Fruit fly (Drosophila melanogaster) whole organism, pupa: ENCODE results near the gene Deaf1.

Experiments
- CG10348 ChIP-seq: fragments of 200-800 bp; sonication (Bioruptor generic); IDR thresholded peaks from 2 replicates; pipeline ENCODE4 v1.3.6; 2022; ENCODE audit warnings: missing biosample characterization, missing genetic modification characterization
- CG12605 ChIP-seq: fragments of 200-800 bp; sonication (Bioruptor generic); IDR thresholded peaks from 2 replicates; pipeline ENCODE4 v1.3.6; 2022; ENCODE audit warnings: missing biosample characterization, missing genetic modification characterization
- CG13204 ChIP-seq: fragments of 200-800 bp; sonication (Bioruptor generic); optimal IDR thresholded peaks from 2 replicates; lab custom pipeline; 2018; ENCODE audit warnings: missing biosample characterization, mild to moderate bottlenecking, missing genetic modification characterization, moderate library complexity
- CG14655 ChIP-seq: fragments of 200-800 bp; sonication (Bioruptor generic); optimal IDR thresholded peaks from 3 replicates; lab custom pipeline; 2017; ENCODE audit warnings: mild to moderate bottlenecking, missing biosample characterization, missing genetic modification reagents, missing genetic modification characterization
- CG15710 ChIP-seq: fragments of 200-800 bp; sonication (Bioruptor generic); optimal IDR thresholded peaks from 2 replicates; lab custom pipeline; 2018; ENCODE audit warnings: missing biosample characterization, mild to moderate bottlenecking, missing genetic modification characterization, moderate library complexity
- CG17806 ChIP-seq: fragments of 200-800 bp; sonication (Bioruptor generic); optimal IDR thresholded peaks from 2 replicates; lab custom pipeline; 2018; ENCODE audit warnings: missing biosample characterization, mild to moderate bottlenecking, missing genetic modification characterization, moderate library complexity
- CG32121 ChIP-seq: fragments of 200-800 bp; sonication (Bioruptor generic); IDR thresholded peaks from 2 replicates; pipeline ENCODE4 v1.3.6; 2022; ENCODE audit warnings: missing biosample characterization, missing genetic modification characterization
- CG34367 ChIP-seq: fragments of 200-800 bp; sonication (Bioruptor generic); optimal IDR thresholded peaks from 2 replicates; lab custom pipeline; 2018; ENCODE audit warnings: missing biosample characterization, mild to moderate bottlenecking, missing genetic modification characterization
- CG4496 ChIP-seq: fragments of 200-800 bp; sonication (Bioruptor generic); IDR thresholded peaks from 3 replicates; pipeline ENCODE4 v1.3.6; 2022; ENCODE audit warnings: missing biosample characterization, missing genetic modification characterization
- CG8159 ChIP-seq: fragments of 200-800 bp; sonication (Bioruptor generic); optimal IDR thresholded peaks from 3 replicates; lab custom pipeline; 2018; ENCODE audit warnings: missing biosample characterization, mild to moderate bottlenecking, missing genetic modification characterization, moderate library complexity
- CG8301 ChIP-seq: fragments of 200-800 bp; sonication (Bioruptor generic); optimal IDR thresholded peaks from 2 replicates; lab custom pipeline; 2018; ENCODE audit warnings: missing biosample characterization, mild to moderate bottlenecking, missing genetic modification characterization
- CG9948 ChIP-seq: fragments of 200-800 bp; sonication (Bioruptor generic); optimal IDR thresholded peaks from 2 replicates; lab custom pipeline; 2018; ENCODE audit warnings: missing biosample characterization, mild to moderate bottlenecking, missing genetic modification characterization, moderate library complexity
- D1 ChIP-seq: fragments of 200-800 bp; sonication (Bioruptor generic); optimal IDR thresholded peaks from 2 replicates; lab custom pipeline; 2018; ENCODE audit warnings: missing biosample characterization, mild to moderate bottlenecking, missing genetic modification characterization, moderate library complexity
- EcR ChIP-seq: fragments of 200-800 bp; sonication (Bioruptor generic); optimal IDR thresholded peaks from 3 replicates; lab custom pipeline; 2019; ENCODE audit warnings: missing biosample characterization, missing genetic modification characterization, mild to moderate bottlenecking, moderate library complexity, missing genetic modification reagents
- Ets98B ChIP-seq: fragments of 200-800 bp; sonication (Bioruptor generic); IDR thresholded peaks from 2 replicates; pipeline ENCODE4 v1.3.6; 2022; ENCODE audit warnings: missing biosample characterization, missing genetic modification characterization
- Pif1A ChIP-seq: fragments of 200-800 bp; sonication (Bioruptor generic); optimal IDR thresholded peaks from 3 replicates; lab custom pipeline; 2016; ENCODE audit warnings: missing biosample characterization, missing genetic modification characterization
- Pif1B ChIP-seq: fragments of 200-800 bp; sonication (Bioruptor generic); optimal IDR thresholded peaks from 3 replicates; lab custom pipeline; 2016; ENCODE audit warnings: missing biosample characterization, missing genetic modification characterization
- Snoo ChIP-seq: fragments of 200-800 bp; sonication (Bioruptor generic); optimal IDR thresholded peaks from 3 replicates; lab custom pipeline; 2017; ENCODE audit warnings: missing biosample characterization, mild to moderate bottlenecking, missing genetic modification characterization, inconsistent platforms
- fd96Ca ChIP-seq: fragments of 200-800 bp; sonication (Bioruptor generic); IDR thresholded peaks from 3 replicates; pipeline ENCODE4 v1.3.6; 2022; ENCODE audit warnings: missing biosample characterization, missing genetic modification characterization
- gl ChIP-seq: fragments of 200-800 bp; sonication (Bioruptor generic); optimal IDR thresholded peaks from 2 replicates; lab custom pipeline; 2018; ENCODE audit warnings: missing biosample characterization, mild to moderate bottlenecking, missing genetic modification characterization
- rn ChIP-seq: fragments of 200-800 bp; sonication (Bioruptor generic); IDR thresholded peaks from 2 replicates; pipeline ENCODE4 v1.3.6; 2022; ENCODE audit warnings: missing biosample characterization, missing genetic modification characterization

The Deaf1 gene

DNA sequence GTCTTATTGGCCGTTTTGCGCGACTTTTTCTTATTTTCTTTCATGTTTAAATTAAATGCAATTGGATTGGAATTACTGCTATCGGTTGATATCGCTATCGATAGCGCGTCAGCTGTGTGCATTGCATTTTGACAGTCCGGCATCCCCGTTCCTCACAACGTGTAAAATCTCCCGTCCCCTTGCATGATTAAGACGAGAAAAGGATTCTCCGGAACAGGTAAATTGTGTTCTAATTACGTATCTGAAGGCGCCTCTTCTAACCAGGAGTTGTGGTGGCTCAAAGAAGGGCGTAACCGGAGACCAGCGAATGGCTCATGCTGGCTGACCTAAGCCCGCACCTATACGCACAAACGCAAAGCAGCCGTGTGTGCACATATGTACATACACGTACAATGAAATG lies 10.9 kb upstream of the Deaf1 start, which contains the start of the genes CG14104 and Kap-alpha1:
CG14104 (minus strand) TSS at position 97 of the 400 bp plus-strand sequence.
Kap-alpha1 (plus strand) TSS at position 130 of the 400 bp plus-strand sequence.
- peak; percentile 33 for TF ChIP-seq EcR (GFP tag; lab: Kevin White, UChicago)
- TF ChIP-seq CG10348 = no peak

DNA sequence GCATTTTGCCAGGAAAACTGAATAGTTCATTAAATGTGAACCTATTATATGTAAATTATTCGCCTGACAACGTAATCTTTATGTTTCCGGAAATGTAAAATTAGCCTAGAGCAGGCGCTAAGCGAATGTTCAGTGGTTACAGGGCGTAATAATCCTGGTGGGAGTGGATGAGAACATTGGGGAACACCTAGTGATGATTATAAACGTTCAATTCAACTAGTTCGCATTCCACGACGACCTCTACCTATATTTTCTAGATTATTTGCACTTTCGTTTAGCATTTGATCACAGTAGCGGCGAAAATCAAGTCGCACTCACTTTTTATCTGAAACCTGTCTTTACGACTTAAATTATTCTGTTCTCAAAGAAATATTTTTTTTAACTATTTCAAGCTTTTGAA lies 10.5 kb upstream of the Deaf1 start:
- TF ChIP-seq CG34367 = no peak
- TF ChIP-seq Pif1A = no peak
- no peak for TF ChIP-seq CG10348
- TF ChIP-seq CG17806 (tag; lab: Kevin White, UChicago) = no peak
- no peak for TF ChIP-seq CG13204
- TF ChIP-seq Ets98B (GFP tag; lab: Robert Waterston, UW) = no peak
- no peak for TF ChIP-seq CG8301 (tag; lab: Kevin White, UChicago)
- TF ChIP-seq CG32121 = no peak
- no peak for TF ChIP-seq CG9948
- TF ChIP-seq CG4496 (GFP tag; lab: Robert Waterston, UW) = no peak
- TF ChIP-seq Pif1B (GFP tag; lab: Kevin White, UChicago) = no peak
- no peak for TF ChIP-seq fd96Ca
- no peak for TF ChIP-seq gl
- no peak for TF ChIP-seq CG12605
- TF ChIP-seq rn = no peak
- no peak for TF ChIP-seq D1 (tag; lab: Kevin White, UChicago)

- no peak for TF ChIP-seq CG4496 (GFP tag; lab: Robert Waterston, UW)
These were observed 5.5 kb upstream of the Deaf1 start for dm6 chr3L:19812491-19812890.

- TF ChIP-seq CG34367 (no peak), CG32121 (0 out of 2 replicates have a peak, but pooled peaks have one; percentile 11), CG9948 (no peak), gl (no peak), EcR (GFP tag; lab: Kevin White, UChicago) (no peak), CG10348 (no peak), Pif1A (no peak), CG15710 (tag; lab: Kevin White, UChicago) (no peak), CG17806 (tag; lab: Kevin White, UChicago) (no peak)
These were observed 4.7 kb upstream of the Deaf1 start, which contains the start of gene Cyp305a1 for dm6 chr3L:19813075-19813903. Gene Cyp305a1 (minus strand): TSS chr3L:19813339.

dm6 chr3L:19815472-19816150 lies 2.4 kb upstream of the Deaf1 start, which contains the start of gene cyc:
Gene cyc (minus strand): TSS chr3L:19815938.
- TF ChIP-seq Ets98B (GFP tag; lab: Robert Waterston, UW) (peak; percentile 64; the same call in 1 of the 2 replicates), CG8159 (tag; lab: Kevin White, UChicago) (no peak), CG10348 (no peak), D1 (tag; lab: Kevin White, UChicago) (no peak), rn (no peak), CG8301 (tag; lab: Kevin White, UChicago) (no peak), CG14655 (no peak), CG15710 (tag; lab: Kevin White, UChicago) (peak; percentile 1), EcR (GFP tag; lab: Kevin White, UChicago) (no peak), CG9948 (no peak), CG4496 (GFP tag; lab: Robert Waterston, UW) (peak; percentile 70), CG32121 (peak; percentile 32; the same call in 1 of the 2 replicates), Pif1B (GFP tag; lab: Kevin White, UChicago) (no peak), CG34367 (no peak), Pif1A (no peak), gl (no peak), Snoo (tag; lab: Kevin White, UChicago) (peak; percentile 34), fd96Ca (no peak; the same call in 2 of the 3 replicates), CG12605 (peak; percentile 64), CG17806 (tag; lab: Kevin White, UChicago) (no peak), CG13204 (no peak)

- TF ChIP-seq CG10348 (no peak), Pif1A (no peak), Ets98B (GFP tag; lab: Robert Waterston, UW) (no peak), CG15710 (tag; lab: Kevin White, UChicago) (no peak), CG12605 (no peak), rn (no peak), CG8159 (tag; lab: Kevin White, UChicago) (no peak), Pif1B (GFP tag; lab: Kevin White, UChicago) (no peak)
These were observed 727 bp downstream of the Deaf1 start for dm6 chr3L:19818701-19819100.

- TF ChIP-seq CG9948 (peak; percentile 0), EcR (GFP tag; lab: Kevin White, UChicago) (peak; percentile 52), Snoo (tag; lab: Kevin White, UChicago) (no peak), CG15710 (tag; lab: Kevin White, UChicago) (peak; percentile 19), gl (peak; percentile 73), CG34367 (no peak), CG10348 (no peak), CG4496 (GFP tag; lab: Robert Waterston, UW) (0 out of 3 replicates have a peak, but pooled peaks have one; percentile 34)
- TF ChIP-seq, all 21 proteins: peak for 5
These were observed 15.3 kb downstream of the Deaf1 start for dm6 chr3L:19833227-19833626.
